Fruit fly (Drosophila melanogaster) whole organism, wandering third instar larva: Measurements from ENCODE around the gene CG5846.

Experiments
- Dfd ChIP-seq: fragments of >200 bp; optimal IDR thresholded peaks from 2 replicates; lab custom pipeline; 2017; ENCODE audit warnings: missing biosample characterization, missing genetic modification characterization
- sage ChIP-seq: fragments of 200-800 bp; sonication (Bioruptor generic); optimal IDR thresholded peaks from 2 replicates; lab custom pipeline; 2016; ENCODE audit warnings: missing biosample characterization, mild to moderate bottlenecking, missing genetic modification characterization

- no peak for TF ChIP-seq sage
- no peak for TF ChIP-seq Dfd (GFP tag; lab: Kevin White, UChicago)
Observed at dm6 chr2L:9949178-9950062, 7.6 kb downstream of the CG5846 start.
